Fruit fly (Drosophila melanogaster): ENCODE measurements around the gene RpS17.

- TF ChIP-seq Myc (optimal IDR thresholded peaks at IDR 0.05), result no peak
- no peak for TF ChIP-seq ttk (optimal IDR thresholded peaks at IDR 0.05)
- no peak for TF ChIP-seq psq (optimal IDR thresholded peaks at IDR 0.05)
- TF ChIP-seq Sin3A (optimal IDR thresholded peaks at IDR 0.05), result no peak
- TF ChIP-seq insv (optimal IDR thresholded peaks at IDR 0.05), result no peak
Observed at dm6 chr3L:9432810-9433587, 3.4 kb upstream of the RpS17 start.

Data from Kc167 (cell line).